Worm (Caenorhabditis elegans): ENCODE measurements around the gene F59B2.9.

Gene F59B2.9

DNA sequence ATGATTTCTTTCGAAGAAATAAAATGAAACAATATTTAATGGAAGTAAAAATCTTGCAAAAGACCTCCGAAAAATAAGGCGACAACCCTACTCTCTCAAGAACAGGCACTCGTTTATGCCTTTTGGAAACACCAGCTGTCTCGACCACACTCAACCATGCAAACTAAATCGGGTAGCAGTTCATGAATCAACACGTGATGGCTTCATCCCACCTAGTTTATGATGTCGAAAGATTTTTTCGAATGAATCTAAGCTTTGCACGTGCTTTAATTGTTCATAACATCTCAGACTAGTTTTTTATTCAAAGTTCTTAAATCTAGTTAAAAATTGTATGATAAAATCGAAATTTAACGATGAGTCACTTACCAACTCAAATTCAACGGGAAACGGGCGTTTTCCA, 41.1 kb upstream of the F59B2.9 start:
- TF ChIP-seq nhr-21 (tag; optimal IDR thresholded peaks at IDR 0.05) (no peak), ama-1 (optimal IDR thresholded peaks at IDR 0.05) (peak; percentile 77), nhr-25 (tag; optimal IDR thresholded peaks at IDR 0.05) (peak; percentile 7)

DNA sequence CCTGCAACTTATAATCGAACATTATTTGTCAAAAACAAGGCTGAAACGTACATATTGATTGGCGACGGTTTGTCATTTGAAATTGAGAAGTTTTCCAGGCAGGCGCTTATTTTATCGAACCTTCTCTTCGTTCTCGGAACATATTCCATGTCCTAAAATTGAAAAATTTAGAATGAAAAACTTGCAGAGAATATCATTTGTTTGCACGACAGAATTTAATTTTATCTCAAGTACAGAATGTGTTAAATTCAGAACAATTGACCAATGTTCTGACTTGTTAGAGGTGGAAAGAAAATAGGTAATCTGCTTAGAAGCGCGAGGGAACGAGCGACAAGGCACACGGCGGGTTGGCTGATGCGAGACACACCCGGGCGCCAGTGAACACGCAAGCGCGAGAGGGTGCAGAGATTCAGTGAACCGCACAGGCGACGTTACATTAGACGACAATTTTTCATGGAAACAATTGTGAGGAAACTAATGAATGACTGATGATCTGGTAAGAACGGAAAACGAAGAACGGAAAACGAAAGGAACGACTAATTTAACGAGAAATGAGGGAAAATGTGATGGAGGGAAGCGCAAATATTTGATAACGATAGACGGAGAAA, 40.3 kb upstream of the F59B2.9 start:
- TF ChIP-seq lin-11 (tag; optimal IDR thresholded peaks at IDR 0.05) = peak; percentile 75
- peak; percentile 56 for TF ChIP-seq crh-2 (tag; optimal IDR thresholded peaks at IDR 0.05)
- peak in 1 of 2 experiments; percentile 3 for TF ChIP-seq mdl-1 (tag; optimal IDR thresholded peaks at IDR 0.05)
- TF ChIP-seq lin-13 (GFP tag; optimal IDR thresholded peaks at IDR 0.05) = no peak
- TF ChIP-seq ama-1 (optimal IDR thresholded peaks at IDR 0.05) = peak; percentile 85
- TF ChIP-seq zag-1 (tag; optimal IDR thresholded peaks at IDR 0.05) = peak; percentile 7
- TF ChIP-seq nhr-25 (tag; optimal IDR thresholded peaks at IDR 0.05) = no peak
- peak; percentile 37 for TF ChIP-seq F13H6.1 (tag; optimal IDR thresholded peaks at IDR 0.05)
- TF ChIP-seq gmeb-1 (tag; optimal IDR thresholded peaks at IDR 0.05) = peak; percentile 38
- peak; percentile 38 for TF ChIP-seq sma-9 (GFP tag; optimal IDR thresholded peaks at IDR 0.05)
- no peak for TF ChIP-seq sma-9 (tag; optimal IDR thresholded peaks at IDR 0.05)
- no peak for TF ChIP-seq skn-1 (tag; optimal IDR thresholded peaks at IDR 0.05)
- TF ChIP-seq ztf-1 (GFP tag; conservative IDR thresholded peaks at IDR 0.05) = no peak
- TF ChIP-seq snpc-4 (tag; optimal IDR thresholded peaks at IDR 0.05) = peak; percentile 22
- no peak for TF ChIP-seq nhr-10 (tag; optimal IDR thresholded peaks at IDR 0.05)
- no peak for TF ChIP-seq nhr-11 (tag; optimal IDR thresholded peaks at IDR 0.05)
- TF ChIP-seq fos-1 (tag; optimal IDR thresholded peaks at IDR 0.05) = peak; percentile 38
- TF ChIP-seq nhr-12 (tag; optimal IDR thresholded peaks at IDR 0.05) = no peak
- TF ChIP-seq nhr-21 (tag; optimal IDR thresholded peaks at IDR 0.05) = no peak
- peak in 1 of 2 experiments; percentile 47 for TF ChIP-seq lsy-2 (tag; optimal IDR thresholded peaks at IDR 0.05)
- TF ChIP-seq ztf-4 (tag; optimal IDR thresholded peaks at IDR 0.05) = peak; percentile 69
- TF ChIP-seq nhr-129 (tag; optimal IDR thresholded peaks at IDR 0.05) = peak; percentile 74
- peak; percentile 54 for TF ChIP-seq unc-55 (GFP tag; optimal IDR thresholded peaks at IDR 0.05)

DNA sequence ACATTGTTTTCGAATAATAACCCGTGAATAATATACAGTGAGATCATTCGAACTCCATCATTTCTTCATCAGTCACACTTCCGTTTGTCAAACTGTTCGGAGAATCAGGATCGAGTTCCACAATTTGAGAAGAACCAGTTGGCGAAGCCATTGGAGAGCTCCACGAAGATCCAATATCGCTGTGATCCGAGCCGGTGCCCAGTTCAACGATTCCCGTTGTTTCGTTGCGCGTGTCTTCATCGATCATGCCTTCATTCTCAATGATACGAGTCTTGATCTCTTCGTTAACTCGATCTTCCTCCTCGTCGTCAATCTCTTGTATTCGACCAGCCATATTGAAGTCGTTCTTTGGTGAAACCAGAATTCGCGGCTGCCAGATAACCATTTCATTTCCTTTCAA, 39.5 kb upstream of the F59B2.9 start:
- TF ChIP-seq zag-1 (tag; optimal IDR thresholded peaks at IDR 0.05) (no peak), nhr-6 (tag; optimal IDR thresholded peaks at IDR 0.05) (no peak), snpc-4 (tag; optimal IDR thresholded peaks at IDR 0.05) (no peak), nhr-129 (tag; optimal IDR thresholded peaks at IDR 0.05) (no peak), alr-1 (tag; optimal IDR thresholded peaks at IDR 0.05) (no peak), lin-11 (tag; optimal IDR thresholded peaks at IDR 0.05) (no peak), nhr-11 (tag; optimal IDR thresholded peaks at IDR 0.05) (no peak), Y55F3AM.14 (GFP tag; optimal IDR thresholded peaks at IDR 0.05) (no peak), R02D3.7 (tag; optimal IDR thresholded peaks at IDR 0.05) (no peak), nhr-23 (tag; optimal IDR thresholded peaks at IDR 0.05) (no peak)

DNA sequence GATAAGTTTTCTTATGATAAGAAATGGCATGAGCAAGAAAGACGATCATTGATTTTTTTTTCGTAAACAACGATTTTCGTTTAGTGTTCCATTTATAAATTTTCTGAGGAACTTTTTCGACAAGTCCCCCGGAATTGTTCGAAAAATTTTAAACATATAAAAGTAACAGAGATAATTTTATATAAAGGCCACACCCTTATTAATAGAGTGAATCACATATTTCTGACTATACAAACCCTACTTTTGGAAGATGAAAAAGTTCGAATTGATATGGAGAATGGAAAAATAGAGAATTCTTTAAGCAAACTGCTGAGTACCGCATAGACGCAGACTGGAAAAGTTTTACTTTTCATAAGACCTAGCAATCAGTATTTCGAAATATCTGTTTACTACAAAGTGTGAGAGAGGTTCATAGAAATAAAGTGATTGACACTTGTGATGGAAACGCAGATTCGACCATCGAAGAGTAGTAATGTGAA, 38.9 kb upstream of the F59B2.9 start:
- TF ChIP-seq nhr-237 (tag; optimal IDR thresholded peaks at IDR 0.05) = no peak
- peak; percentile 57 for TF ChIP-seq nhr-21 (tag; optimal IDR thresholded peaks at IDR 0.05)
- TF ChIP-seq ceh-82 (tag; optimal IDR thresholded peaks at IDR 0.05) = no peak
- no peak for TF ChIP-seq mab-5 (tag; optimal IDR thresholded peaks at IDR 0.05)
- TF ChIP-seq lin-11 (tag; optimal IDR thresholded peaks at IDR 0.05) = no peak
- no peak for TF ChIP-seq ztf-1 (GFP tag; conservative IDR thresholded peaks at IDR 0.05)
- TF ChIP-seq ama-1 (optimal IDR thresholded peaks at IDR 0.05) = peak; percentile 99
- no peak for TF ChIP-seq peb-1 (tag; optimal IDR thresholded peaks at IDR 0.05)
- TF ChIP-seq C34F6.9 (tag; optimal IDR thresholded peaks at IDR 0.05) = peak; percentile 95
- TF ChIP-seq mdl-1 (tag; optimal IDR thresholded peaks at IDR 0.05) = no peak
- TF ChIP-seq Y55F3AM.14 (GFP tag; optimal IDR thresholded peaks at IDR 0.05) = peak; percentile 59
- peak; percentile 85 for TF ChIP-seq lin-13 (GFP tag; optimal IDR thresholded peaks at IDR 0.05)
- no peak for TF ChIP-seq ztf-11 (tag; optimal IDR thresholded peaks at IDR 0.05)
- peak; percentile 51 for TF ChIP-seq fos-1 (tag; optimal IDR thresholded peaks at IDR 0.05)
- no peak for TF ChIP-seq aly-2 (tag; optimal IDR thresholded peaks at IDR 0.05)
- no peak for TF ChIP-seq nhr-77 (tag; optimal IDR thresholded peaks at IDR 0.05)
- peak; percentile 50 for TF ChIP-seq F13H6.1 (tag; optimal IDR thresholded peaks at IDR 0.05)
- no peak for TF ChIP-seq dmd-4 (tag; optimal IDR thresholded peaks at IDR 0.05)
- peak; percentile 65 for TF ChIP-seq sma-9 (GFP tag; optimal IDR thresholded peaks at IDR 0.05)
- no peak for TF ChIP-seq sma-9 (tag; optimal IDR thresholded peaks at IDR 0.05)
- TF ChIP-seq lsy-2 (tag; optimal IDR thresholded peaks at IDR 0.05) = peak in 1 of 2 experiments; percentile 90
- no peak for TF ChIP-seq elt-1 (tag; optimal IDR thresholded peaks at IDR 0.05)
- TF ChIP-seq unc-62 (GFP tag; optimal IDR thresholded peaks at IDR 0.05) = peak; percentile 0
- TF ChIP-seq sem-4 (tag; optimal IDR thresholded peaks at IDR 0.05) = peak; percentile 80
- TF ChIP-seq crh-2 (tag; optimal IDR thresholded peaks at IDR 0.05) = peak; percentile 90
- TF ChIP-seq ZK546.5 (tag; optimal IDR thresholded peaks at IDR 0.05) = no peak
- peak; percentile 68 for TF ChIP-seq nhr-6 (tag; optimal IDR thresholded peaks at IDR 0.05)
- peak; percentile 31 for TF ChIP-seq zag-1 (tag; optimal IDR thresholded peaks at IDR 0.05)
- TF ChIP-seq nhr-129 (tag; optimal IDR thresholded peaks at IDR 0.05) = peak; percentile 96
- TF ChIP-seq mbf-1 (tag; optimal IDR thresholded peaks at IDR 0.05) = no peak
- TF ChIP-seq alr-1 (tag; optimal IDR thresholded peaks at IDR 0.05) = no peak
- TF ChIP-seq egl-27 (tag; optimal IDR thresholded peaks at IDR 0.05) = no peak
- TF ChIP-seq skn-1 (tag; optimal IDR thresholded peaks at IDR 0.05) = peak; percentile 74
- TF ChIP-seq ztf-4 (tag; optimal IDR thresholded peaks at IDR 0.05) = peak; percentile 98
- peak; percentile 60 for TF ChIP-seq unc-55 (GFP tag; optimal IDR thresholded peaks at IDR 0.05)
- TF ChIP-seq R02D3.7 (tag; optimal IDR thresholded peaks at IDR 0.05) = no peak
- peak; percentile 13 for TF ChIP-seq nhr-10 (tag; optimal IDR thresholded peaks at IDR 0.05)
- TF ChIP-seq sma-3 (GFP tag; optimal IDR thresholded peaks at IDR 0.05) = peak; percentile 73

Data from whole organism, L2 larva.